Fruit fly (Drosophila melanogaster) whole organism, embryonic: ENCODE measurements around the gene Gyc89Da.

Experiments used
- Ada2b ChIP-seq: fragments of 200-800 bp; sonication (Bioruptor generic); IDR thresholded peaks from 2 replicates; pipeline ENCODE4 v1.3.6; 2022; ENCODE audit warnings: missing biosample characterization, missing genetic modification characterization
- Aef1 ChIP-seq: fragments of 200-800 bp; sonication (Bioruptor generic); IDR thresholded peaks from 3 replicates; pipeline ENCODE4 v1.3.6; 2022; ENCODE audit warnings: missing biosample characterization, missing genetic modification characterization
- Asciz ChIP-seq: fragments of 200-800 bp; sonication (Bioruptor generic); optimal IDR thresholded peaks from 2 replicates; lab custom pipeline; 2017; ENCODE audit warnings: missing biosample characterization, mild to moderate bottlenecking, missing genetic modification characterization, missing genetic modification reagents
- Atf-2 ChIP-seq: fragments of 200-800 bp; sonication (Bioruptor generic); optimal IDR thresholded peaks from 2 replicates; lab custom pipeline; 2016; ENCODE audit warnings: missing biosample characterization, missing genetic modification characterization
- B-H1 ChIP-seq: fragments of 200-800 bp; sonication (Bioruptor generic); IDR thresholded peaks from 3 replicates; pipeline ENCODE4 v1.3.6; 2022; ENCODE audit warnings: missing biosample characterization, missing genetic modification characterization
- Blimp-1 ChIP-seq: fragments of 200-800 bp; sonication (Bioruptor generic); optimal IDR thresholded peaks from 3 replicates; lab custom pipeline; 2018; ENCODE audit warnings: missing biosample characterization, missing genetic modification characterization, mild to moderate bottlenecking, moderate library complexity, missing genetic modification reagents
- CG10321 ChIP-seq: fragments of 200-800 bp; sonication (Bioruptor generic); IDR thresholded peaks from 2 replicates; pipeline ENCODE4 v1.3.6; 2022; ENCODE audit warnings: missing biosample characterization, missing genetic modification characterization
- CG12219 ChIP-seq: fragments of 200-800 bp; sonication (Bioruptor generic); optimal IDR thresholded peaks from 3 replicates; lab custom pipeline; 2018; ENCODE audit warnings: missing biosample characterization, mild to moderate bottlenecking, missing genetic modification characterization
- CG1233 ChIP-seq: fragments of 200-800 bp; sonication (Bioruptor generic); optimal IDR thresholded peaks from 4 replicates; lab custom pipeline; 2018; ENCODE audit warnings: missing biosample characterization, mild to moderate bottlenecking, missing genetic modification characterization
- CG14710 ChIP-seq: fragments of 200-800 bp; sonication (Bioruptor generic); optimal IDR thresholded peaks from 3 replicates; lab custom pipeline; 2019; ENCODE audit warnings: missing biosample characterization, mild to moderate bottlenecking, missing genetic modification characterization, moderate library complexity
- CG1603 ChIP-seq: fragments of 200-800 bp; sonication (Bioruptor generic); optimal IDR thresholded peaks from 2 replicates; lab custom pipeline; 2019; ENCODE audit warnings: missing biosample characterization, mild to moderate bottlenecking, missing genetic modification characterization, moderate library complexity
- CG17385 ChIP-seq: fragments of 200-800 bp; sonication (Bioruptor generic); optimal IDR thresholded peaks from 3 replicates; lab custom pipeline; 2018; ENCODE audit warnings: missing biosample characterization, mild to moderate bottlenecking, missing genetic modification characterization
- CG17829 ChIP-seq: fragments of 200-800 bp; optimal IDR thresholded peaks from 2 replicates; lab custom pipeline; 2019; ENCODE audit warnings: missing biosample characterization, mild to moderate bottlenecking, missing genetic modification characterization, moderate library complexity
- CG31365 ChIP-seq: fragments of 200-800 bp; sonication (Bioruptor generic); optimal IDR thresholded peaks from 2 replicates; lab custom pipeline; 2018; ENCODE audit warnings: missing biosample characterization, mild to moderate bottlenecking, missing genetic modification characterization
- CG31441 ChIP-seq: fragments of 200-800 bp; sonication (Bioruptor generic); IDR thresholded peaks from 2 replicates; pipeline ENCODE4 v1.3.6; 2022; ENCODE audit warnings: missing biosample characterization, missing genetic modification characterization
- CG4360 ChIP-seq: fragments of 200-800 bp; sonication (Bioruptor generic); IDR thresholded peaks from 2 replicates; pipeline ENCODE4 v1.3.6; 2022; ENCODE audit warnings: missing biosample characterization, missing genetic modification characterization
- CG4404 ChIP-seq: fragments of 200-800 bp; sonication (Bioruptor generic); IDR thresholded peaks from 2 replicates; pipeline ENCODE4 v1.3.6; 2022; ENCODE audit warnings: missing biosample characterization, missing genetic modification characterization
- CG5953 ChIP-seq: fragments of 200-800 bp; sonication (Bioruptor generic); IDR thresholded peaks from 2 replicates; pipeline ENCODE4 v1.3.6; 2022; ENCODE audit warnings: missing biosample characterization, missing genetic modification characterization
- CG7271 ChIP-seq: fragments of 200-800 bp; sonication (Bioruptor generic); optimal IDR thresholded peaks from 2 replicates; lab custom pipeline; 2018; ENCODE audit warnings: missing biosample characterization, mild to moderate bottlenecking, missing genetic modification characterization, moderate library complexity
- CG7372 ChIP-seq: fragments of 200-800 bp; sonication (Bioruptor generic); IDR thresholded peaks from 2 replicates; pipeline ENCODE4 v1.3.6; 2022; ENCODE audit warnings: missing biosample characterization, missing genetic modification characterization
- CG8359 ChIP-seq: fragments of 200-800 bp; sonication (Bioruptor generic); optimal IDR thresholded peaks from 2 replicates; lab custom pipeline; 2017; ENCODE audit warnings: missing biosample characterization, mild to moderate bottlenecking, missing genetic modification characterization, borderline replicate concordance
- CG8765 ChIP-seq: fragments of 200-800 bp; sonication (Bioruptor generic); IDR thresholded peaks from 2 replicates; pipeline ENCODE4 v1.3.6; 2022; ENCODE audit warnings: missing biosample characterization, missing genetic modification characterization
- CkIIα-i1 ChIP-seq: fragments of 200-800 bp; sonication (Bioruptor generic); IDR thresholded peaks from 2 replicates; pipeline ENCODE4 v1.3.6; 2022; ENCODE audit warnings: missing biosample characterization, missing genetic modification characterization
- Drgx ChIP-seq: fragments of 200-800 bp; sonication (Bioruptor generic); IDR thresholded peaks from 2 replicates; pipeline ENCODE4 v1.3.6; 2022; ENCODE audit warnings: missing biosample characterization, missing genetic modification characterization
- HHEX ChIP-seq: fragments of 200-800 bp; sonication (Bioruptor generic); optimal IDR thresholded peaks from 3 replicates; lab custom pipeline; 2017; ENCODE audit warnings: missing biosample characterization, mild to moderate bottlenecking, missing genetic modification characterization, missing genetic modification reagents
- HLH3B ChIP-seq: fragments of 200-800 bp; sonication (Bioruptor generic); IDR thresholded peaks from 2 replicates; pipeline ENCODE4 v1.3.6; 2022; ENCODE audit warnings: missing biosample characterization, missing genetic modification characterization
- HLH54F ChIP-seq: fragments of 200-800 bp; sonication (Bioruptor generic); optimal IDR thresholded peaks from 3 replicates; lab custom pipeline; 2016; ENCODE audit warnings: missing biosample characterization, missing genetic modification characterization
- Hmx ChIP-seq: fragments of 200-800 bp; sonication (Bioruptor generic); optimal IDR thresholded peaks from 2 replicates; lab custom pipeline; 2016; ENCODE audit warnings: missing biosample characterization, missing genetic modification characterization
- Hr51 ChIP-seq, 2 experiments: fragments of 200-800 bp; sonication (Bioruptor generic); optimal IDR thresholded peaks; 2 replicates in 1 of 2; 3 replicates in 1 of 2; lab custom pipeline; 2016 to 2018; ENCODE audit warnings: missing biosample characterization in 2 of 2, missing genetic modification characterization in 2 of 2, mild to moderate bottlenecking in 1 of 2, moderate library complexity in 1 of 2
- Meics ChIP-seq: fragments of 200-800 bp; sonication (Bioruptor generic); optimal IDR thresholded peaks from 2 replicates; lab custom pipeline; 2017; ENCODE audit warnings: missing biosample characterization, mild to moderate bottlenecking, missing genetic modification characterization
- Mrtf ChIP-seq: fragments of 200-800 bp; sonication (Bioruptor generic); IDR thresholded peaks from 3 replicates; pipeline ENCODE4 v1.3.6; 2022; ENCODE audit warnings: missing biosample characterization, missing genetic modification characterization
- Myb ChIP-seq: fragments of 200-800 bp; sonication (Bioruptor generic); optimal IDR thresholded peaks from 2 replicates; lab custom pipeline; 2016; ENCODE audit warnings: missing biosample characterization, missing genetic modification characterization
- NK7.1 ChIP-seq: fragments of 200-800 bp; sonication (Bioruptor generic); optimal IDR thresholded peaks from 3 replicates; lab custom pipeline; 2016; ENCODE audit warnings: missing biosample characterization, missing genetic modification characterization
- NfI ChIP-seq: fragments of 200-800 bp; sonication (Bioruptor generic); optimal IDR thresholded peaks from 3 replicates; lab custom pipeline; 2018; ENCODE audit warnings: missing biosample characterization, mild to moderate bottlenecking, missing genetic modification characterization, moderate library complexity
- Rfx ChIP-seq: fragments of 200-800 bp; sonication (Bioruptor generic); IDR thresholded peaks from 2 replicates; pipeline ENCODE4 v1.3.6; 2022; ENCODE audit warnings: missing biosample characterization, missing genetic modification characterization
- Vsx1 ChIP-seq: fragments of 200-800 bp; sonication (Bioruptor generic); optimal IDR thresholded peaks from 2 replicates; lab custom pipeline; 2017; ENCODE audit warnings: missing biosample characterization, mild to moderate bottlenecking, missing genetic modification characterization, missing genetic modification reagents
- Xrp1 ChIP-seq: fragments of 200-800 bp; sonication (Bioruptor generic); IDR thresholded peaks from 2 replicates; pipeline ENCODE4 v1.3.6; 2022; ENCODE audit warnings: missing biosample characterization, missing genetic modification characterization
- ato ChIP-seq: fragments of 200-800 bp; sonication (Bioruptor generic); IDR thresholded peaks from 2 replicates; pipeline ENCODE4 v1.3.6; 2022; ENCODE audit warnings: missing biosample characterization, missing genetic modification characterization; ENCODE audit not compliant: partially characterized antibody
- bsh ChIP-seq, 2 experiments: fragments of 200-800 bp; sonication (Bioruptor generic); optimal IDR thresholded peaks; 2 replicates each; lab custom pipeline; 2017 to 2018; ENCODE audit warnings: mild to moderate bottlenecking in 2 of 2, missing biosample characterization in 2 of 2, missing genetic modification characterization in 2 of 2, moderate library complexity in 1 of 2
- cwo ChIP-seq: fragments of 200-800 bp; sonication (Bioruptor generic); optimal IDR thresholded peaks from 3 replicates; lab custom pipeline; 2017; ENCODE audit warnings: missing biosample characterization, missing genetic modification characterization, mild to moderate bottlenecking, moderate library complexity, missing genetic modification reagents
- dm ChIP-seq: fragments of 200-800 bp; sonication (Bioruptor generic); optimal IDR thresholded peaks from 3 replicates; lab custom pipeline; 2016; ENCODE audit warnings: missing biosample characterization, missing genetic modification characterization
- exex ChIP-seq: fragments of 200-800 bp; sonication (Bioruptor generic); optimal IDR thresholded peaks from 4 replicates; lab custom pipeline; 2018; ENCODE audit warnings: missing biosample characterization, mild to moderate bottlenecking, missing genetic modification characterization, moderate library complexity
- fd96Cb ChIP-seq: fragments of 200-800 bp; sonication (Bioruptor generic); optimal IDR thresholded peaks from 2 replicates; lab custom pipeline; 2018; ENCODE audit warnings: missing biosample characterization, mild to moderate bottlenecking, missing genetic modification characterization, moderate library complexity
- hth ChIP-seq: fragments of >200 bp; optimal IDR thresholded peaks from 2 replicates; lab custom pipeline; 2017; ENCODE audit warnings: inconsistent platforms
- jigr1 ChIP-seq: fragments of 200-800 bp; sonication (Bioruptor generic); IDR thresholded peaks from 3 replicates; pipeline ENCODE4 v1.3.6; 2022; ENCODE audit warnings: missing biosample characterization, missing genetic modification characterization
- kni ChIP-seq: fragments of 200-800 bp; sonication (Bioruptor generic); optimal IDR thresholded peaks from 3 replicates; lab custom pipeline; 2017; ENCODE audit warnings: mild to moderate bottlenecking, missing biosample characterization, missing genetic modification reagents, missing genetic modification characterization
- rib ChIP-seq: fragments of 200-800 bp; sonication (Bioruptor generic); IDR thresholded peaks from 2 replicates; pipeline ENCODE4 v1.3.6; 2022; ENCODE audit warnings: missing biosample characterization, missing genetic modification characterization
- scrt ChIP-seq: fragments of 200-800 bp; sonication (Bioruptor generic); optimal IDR thresholded peaks from 2 replicates; lab custom pipeline; 2018; ENCODE audit warnings: missing biosample characterization, mild to moderate bottlenecking, missing genetic modification characterization, moderate library complexity
- tap ChIP-seq: fragments of 200-800 bp; optimal IDR thresholded peaks from 3 replicates; lab custom pipeline; 2019; ENCODE audit warnings: missing biosample characterization, mild to moderate bottlenecking, missing genetic modification characterization, moderate library complexity
- usp ChIP-seq: fragments of >200 bp; optimal IDR thresholded peaks from 2 replicates; lab custom pipeline; 2017; ENCODE audit warnings: missing biosample characterization, missing genetic modification characterization
- vnd ChIP-seq: fragments of 200-800 bp; sonication (Bioruptor generic); IDR thresholded peaks from 3 replicates; pipeline ENCODE4 v1.3.6; 2022; ENCODE audit warnings: missing biosample characterization, missing genetic modification characterization; ENCODE audit not compliant: partially characterized antibody

Gene Gyc89Da

DNA sequence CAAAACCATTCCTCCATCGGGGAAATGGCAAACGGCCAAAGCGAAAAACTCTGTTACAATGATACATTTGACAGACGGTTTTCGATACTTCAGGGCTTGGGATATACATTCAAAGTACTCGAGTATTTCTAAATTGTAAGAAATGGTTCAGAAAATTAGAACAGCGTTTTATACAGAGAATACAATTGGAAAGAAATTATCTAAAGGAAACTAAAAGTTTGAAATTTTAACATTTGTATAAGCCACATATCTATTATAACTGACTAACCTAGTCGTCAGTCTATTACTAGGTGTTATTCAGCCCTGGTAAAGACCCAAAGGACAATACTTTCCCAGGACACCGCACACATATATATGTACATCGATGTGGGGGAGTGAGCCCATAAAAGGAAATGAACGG, 4.1 kb downstream of the Gyc89Da start:
- peak; percentile 29 for TF ChIP-seq CG17829
- TF ChIP-seq vnd (GFP tag; lab: Robert Waterston, UW), result no peak
- TF ChIP-seq CG1603, result no peak
- TF ChIP-seq Aef1, result no peak
- no peak for TF ChIP-seq HLH54F (GFP tag; lab: Kevin White, UChicago)
- peak; percentile 17 for TF ChIP-seq CG17385 (GFP tag; lab: Kevin White, UChicago)
- TF ChIP-seq Drgx (GFP tag; lab: Robert Waterston, UW), result no peak
- TF ChIP-seq HHEX (GFP tag; lab: Kevin White, UChicago), result peak; percentile 0
- no peak for TF ChIP-seq CG4404
- peak; percentile 45 for TF ChIP-seq cwo
- TF ChIP-seq Atf-2 (GFP tag; lab: Kevin White, UChicago), result no peak
- TF ChIP-seq CG14710 (tag; lab: Kevin White, UChicago), result peak; percentile 8
- peak; percentile 27; the same call in 1 of the 2 replicates for TF ChIP-seq Rfx (GFP tag; lab: Robert Waterston, UW)
- no peak for TF ChIP-seq CkIIα-i1 (GFP tag; lab: Robert Waterston, UW)
- TF ChIP-seq fd96Cb (tag; lab: Kevin White, UChicago), result no peak
- no peak for TF ChIP-seq Myb (GFP tag; lab: Kevin White, UChicago)
- TF ChIP-seq CG8359 (GFP tag; lab: Kevin White, UChicago), result no peak
- no peak for TF ChIP-seq B-H1
- no peak for TF ChIP-seq NK7.1 (GFP tag; lab: Kevin White, UChicago)
- no peak for TF ChIP-seq Hmx
- TF ChIP-seq CG7372 (GFP tag; lab: Robert Waterston, UW), result no peak
- no peak for TF ChIP-seq CG4360 (GFP tag; lab: Robert Waterston, UW)
- no peak for TF ChIP-seq kni
- peak; percentile 55 for TF ChIP-seq scrt
- no peak for TF ChIP-seq CG10321 (GFP tag; lab: Robert Waterston, UW)
- TF ChIP-seq usp, result no peak
- TF ChIP-seq ato (GFP tag; lab: Robert Waterston, UW), result no peak
- TF ChIP-seq bsh (GFP tag; optimal IDR thresholded peaks at IDR 0.05; lab: Kevin White, UChicago), result peak in 1 of 2 experiments; percentile 23
- no peak for TF ChIP-seq NfI
- no peak for TF ChIP-seq Mrtf (GFP tag; lab: Robert Waterston, UW)
- no peak for TF ChIP-seq dm (GFP tag; lab: Kevin White, UChicago)
- no peak for TF ChIP-seq exex (tag; lab: Kevin White, UChicago)
- TF ChIP-seq rib, result no peak
- peak; percentile 11 for TF ChIP-seq CG12219
- no peak for TF ChIP-seq CG31365 (tag; lab: Kevin White, UChicago)
- peak; percentile 50 for TF ChIP-seq Meics (GFP tag; lab: Kevin White, UChicago)
- TF ChIP-seq Asciz (GFP tag; lab: Kevin White, UChicago), result no peak
- peak; percentile 32 for TF ChIP-seq tap (tag; lab: Kevin White, UChicago)
- peak; percentile 35; the same call in 1 of the 2 replicates for TF ChIP-seq CG31441 (GFP tag; lab: Robert Waterston, UW)
- TF ChIP-seq Blimp-1 (GFP tag; lab: Kevin White, UChicago), result peak; percentile 26
- no peak for TF ChIP-seq CG8765 (GFP tag; lab: Robert Waterston, UW)
- TF ChIP-seq CG5953 (GFP tag; lab: Robert Waterston, UW), result no peak
- TF ChIP-seq jigr1 (GFP tag; lab: Robert Waterston, UW), result no peak
- peak; percentile 45; the same call in 1 of the 2 replicates for TF ChIP-seq Xrp1 (GFP tag; lab: Robert Waterston, UW)
- peak in 1 of 2 experiments; percentile 37 for TF ChIP-seq Hr51 (GFP tag; optimal IDR thresholded peaks at IDR 0.05; lab: Kevin White, UChicago)
- no peak for TF ChIP-seq HLH3B
- TF ChIP-seq hth (lab: Kevin White, UChicago), result no peak
- TF ChIP-seq CG1233, result peak; percentile 17
- TF ChIP-seq Ada2b (GFP tag; lab: Robert Waterston, UW), result no peak
- no peak for TF ChIP-seq Vsx1 (GFP tag; lab: Kevin White, UChicago)
- no peak for TF ChIP-seq CG7271
